Worm (Caenorhabditis elegans) whole organism, L4 larva: Measurements from ENCODE around the gene R11G1.1.

Source experiments
- D1046.2 ChIP-seq: fragments of 200-800 bp; sonication (Bioruptor generic); IDR thresholded peaks from 2 replicates; pipeline ENCODE4 v1.3.6; 2022; ENCODE audit warnings: missing genetic modification characterization, missing compliant biosample characterization
- F26F4.8 ChIP-seq: fragments of 200-800 bp; sonication (Bioruptor generic); conservative IDR thresholded peaks from 2 replicates; pipeline ENCODE4 v1.3.6; 2022; ENCODE audit warnings: missing genetic modification characterization, missing compliant biosample characterization
- F37D6.2 ChIP-seq: sonication (generic microtip); optimal IDR thresholded peaks from 2 replicates; lab custom pipeline; 2016; ENCODE audit warnings: mild to moderate bottlenecking, missing genetic modification characterization, missing compliant biosample characterization
- R02D3.7 ChIP-seq: fragments of 150-350 bp; sonication (generic microtip); optimal IDR thresholded peaks from 3 replicates; lab custom pipeline; 2014; ENCODE audit warnings: missing biosample characterization, missing genetic modification characterization
- T20F7.1 ChIP-seq: fragments of 200-800 bp; sonication (Bioruptor generic); optimal IDR thresholded peaks from 2 replicates; lab custom pipeline; 2018; ENCODE audit warnings: mild to moderate bottlenecking, missing genetic modification characterization, missing compliant biosample characterization
- Y48G9A.11 ChIP-seq: fragments of 200-800 bp; sonication (Bioruptor generic); IDR thresholded peaks from 2 replicates; pipeline ENCODE4 v1.3.6; 2022; ENCODE audit warnings: missing genetic modification reagents, missing genetic modification characterization, missing compliant biosample characterization
- Y75B8A.6 ChIP-seq: fragments of 200-800 bp; sonication (Bioruptor generic); IDR thresholded peaks from 2 replicates; pipeline ENCODE4 v1.3.6; 2022; ENCODE audit warnings: missing genetic modification reagents, missing genetic modification characterization, missing compliant biosample characterization
- ZK337.2 ChIP-seq: fragments of 200-800 bp; sonication (Bioruptor generic); IDR thresholded peaks from 2 replicates; pipeline ENCODE4 v1.3.6; 2022; ENCODE audit warnings: missing genetic modification reagents, missing genetic modification characterization, missing compliant biosample characterization
- aha-1 ChIP-seq: fragments of 150-350 bp; peaks from one replicate; lab custom pipeline; 2014; ENCODE audit warnings: missing biosample characterization, missing genetic modification characterization
- ama-1 ChIP-seq: fragments of 150-350 bp; optimal IDR thresholded peaks from 2 replicates; lab custom pipeline; 2014; ENCODE audit warnings: inconsistent platforms, mixed read lengths
- ceh-44 ChIP-seq: fragments of 200-800 bp; sonication (Bioruptor generic); IDR thresholded peaks from 2 replicates; pipeline ENCODE4 v1.3.6; 2022; ENCODE audit warnings: missing genetic modification reagents, missing genetic modification characterization, missing compliant biosample characterization
- daf-12 ChIP-seq: fragments of 150-350 bp; optimal IDR thresholded peaks from 2 replicates; lab custom pipeline; 2014; ENCODE audit warnings: missing biosample characterization, missing genetic modification reagents, missing genetic modification characterization
- daf-8 ChIP-seq: fragments of 200-800 bp; sonication (Bioruptor generic); IDR thresholded peaks from 2 replicates; pipeline ENCODE4 v1.3.6; 2022; ENCODE audit warnings: missing genetic modification characterization, missing compliant biosample characterization
- dmd-6 ChIP-seq: fragments of 200-800 bp; sonication (Bioruptor generic); IDR thresholded peaks from 2 replicates; pipeline ENCODE4 v1.3.6; 2022; ENCODE audit warnings: missing genetic modification reagents, missing genetic modification characterization, missing compliant biosample characterization
- dmd-8 ChIP-seq: fragments of 200-800 bp; sonication (Bioruptor generic); IDR thresholded peaks from 2 replicates; pipeline ENCODE4 v1.3.6; 2022; ENCODE audit warnings: missing genetic modification characterization, missing compliant biosample characterization
- dpl-1 ChIP-seq: fragments of 150-350 bp; optimal IDR thresholded peaks from 2 replicates; lab custom pipeline; 2014; ENCODE audit warnings: missing biosample characterization, missing genetic modification reagents, missing genetic modification characterization
- duxl-1 ChIP-seq: sonication (generic microtip); optimal IDR thresholded peaks from 2 replicates; lab custom pipeline; 2016; ENCODE audit warnings: mild to moderate bottlenecking, missing genetic modification characterization, moderate library complexity, missing compliant biosample characterization; ENCODE audit not compliant: poor library complexity
- fos-1 ChIP-seq: fragments of 150-350 bp; optimal IDR thresholded peaks from 2 replicates; lab custom pipeline; 2014; ENCODE audit warnings: missing biosample characterization, missing genetic modification characterization
- hif-1 ChIP-seq, 2 experiments: sonication (generic microtip); optimal IDR thresholded peaks; 2 replicates each; lab custom pipeline; 2016 to 2017; ENCODE audit warnings: missing compliant biosample characterization in 2 of 2, missing genetic modification characterization in 2 of 2, missing genetic modification reagents in 2 of 2, missing genotype in 2 of 2, mild to moderate bottlenecking in 1 of 2
- hlh-11 ChIP-seq: fragments of 200-800 bp; sonication (Bioruptor generic); optimal IDR thresholded peaks from 2 replicates; lab custom pipeline; 2018; ENCODE audit warnings: mild to moderate bottlenecking, missing genetic modification characterization, missing compliant biosample characterization
- jun-1 ChIP-seq: fragments of 150-350 bp; optimal IDR thresholded peaks from 2 replicates; lab custom pipeline; 2014; ENCODE audit warnings: missing biosample characterization, missing genetic modification reagents, missing genetic modification characterization
- lim-7 ChIP-seq: fragments of 200-800 bp; sonication (Bioruptor generic); IDR thresholded peaks from 2 replicates; pipeline ENCODE4 v1.3.6; 2022; ENCODE audit warnings: missing genetic modification characterization, missing compliant biosample characterization
- lin-1 ChIP-seq: fragments of 200-800 bp; sonication (Bioruptor generic); IDR thresholded peaks from 2 replicates; pipeline ENCODE4 v1.3.6; 2022; ENCODE audit warnings: missing genetic modification reagents, missing genetic modification characterization, missing compliant biosample characterization
- lin-38 ChIP-seq: fragments of 200-800 bp; sonication (Bioruptor generic); IDR thresholded peaks from 2 replicates; pipeline ENCODE4 v1.3.6; 2022; ENCODE audit warnings: missing genetic modification reagents, missing genetic modification characterization, missing compliant biosample characterization
- lin-39 ChIP-seq: fragments of 150-350 bp; optimal IDR thresholded peaks from 2 replicates; lab custom pipeline; 2014; ENCODE audit warnings: missing biosample characterization, missing genetic modification reagents, missing genetic modification characterization
- lir-3 ChIP-seq: sonication (generic microtip); optimal IDR thresholded peaks from 2 replicates; lab custom pipeline; 2016; ENCODE audit warnings: mild to moderate bottlenecking, missing genetic modification characterization, missing compliant biosample characterization
- madf-9 ChIP-seq: fragments of 200-800 bp; sonication (Bioruptor generic); conservative IDR thresholded peaks from 2 replicates; pipeline ENCODE4 v1.3.6; 2022; ENCODE audit warnings: missing genetic modification reagents, missing genetic modification characterization, missing compliant biosample characterization
- mdt-29 ChIP-seq: fragments of 200-800 bp; sonication (Bioruptor generic); IDR thresholded peaks from 2 replicates; pipeline ENCODE4 v1.3.6; 2022; ENCODE audit warnings: missing genetic modification reagents, missing genetic modification characterization, missing compliant biosample characterization
- mep-1 ChIP-seq: fragments of 150-350 bp; sonication (generic microtip); optimal IDR thresholded peaks from 3 replicates; lab custom pipeline; 2014; ENCODE audit warnings: missing biosample characterization, missing genetic modification characterization
- mxl-3 ChIP-seq: fragments of 200-800 bp; sonication (Bioruptor generic); optimal IDR thresholded peaks from 2 replicates; lab custom pipeline; 2018; ENCODE audit warnings: mild to moderate bottlenecking, missing genetic modification characterization, missing compliant biosample characterization
- nhr-237 ChIP-seq: sonication (generic microtip); optimal IDR thresholded peaks from 2 replicates; lab custom pipeline; 2017; ENCODE audit warnings: missing biosample characterization, missing genetic modification characterization
- rbr-2 ChIP-seq: sonication (generic microtip); optimal IDR thresholded peaks from 2 replicates; lab custom pipeline; 2016; ENCODE audit warnings: missing genotype, missing genetic modification characterization, missing compliant biosample characterization
- snpc-4 ChIP-seq: fragments of 150-350 bp; optimal IDR thresholded peaks from 2 replicates; lab custom pipeline; 2014; ENCODE audit warnings: missing biosample characterization, missing genetic modification characterization
- tag-97 ChIP-seq: fragments of 200-800 bp; sonication (Bioruptor generic); IDR thresholded peaks from 2 replicates; pipeline ENCODE4 v1.3.6; 2022; ENCODE audit warnings: missing genetic modification characterization, missing compliant biosample characterization
- tra-1 ChIP-seq: fragments of 200-800 bp; sonication (Bioruptor generic); IDR thresholded peaks from 2 replicates; pipeline ENCODE4 v1.3.6; 2022; ENCODE audit warnings: missing genetic modification reagents, missing genetic modification characterization, missing compliant biosample characterization
- unc-62 ChIP-seq, 3 experiments: fragments of 150-350 bp in 1 of 3; sonication (generic microtip); optimal IDR thresholded peaks in 2 of 3; peaks in 1 of 3; 1 replicate in 1 of 3; 2 replicates in 2 of 3; lab custom pipeline; 2014 to 2017; ENCODE audit warnings: missing biosample characterization in 3 of 3, missing genetic modification characterization in 3 of 3, missing genetic modification reagents in 3 of 3, missing genotype in 1 of 3
- vab-7 ChIP-seq: fragments of 200-800 bp; sonication (Bioruptor generic); IDR thresholded peaks from 2 replicates; pipeline ENCODE4 v1.3.6; 2022; ENCODE audit warnings: missing genetic modification reagents, missing genetic modification characterization, missing compliant biosample characterization

The R11G1.1 gene

ce11 chrX:3617218-3617617, 42.1 kb upstream of the R11G1.1 start, which contains the start of gene del-9:
TSS of gene del-9 (minus strand) at chrX:3617318.
- TF ChIP-seq tag-97 (GFP tag; lab: Robert Waterston, UW): no peak
- no peak for TF ChIP-seq dpl-1
- no peak for TF ChIP-seq tra-1
- no peak for TF ChIP-seq snpc-4
- no peak for TF ChIP-seq lim-7
- TF ChIP-seq hif-1 (tag; optimal IDR thresholded peaks at IDR 0.05; lab: Kevin White, UChicago): no peak
- TF ChIP-seq ama-1: no peak
- no peak for TF ChIP-seq ceh-44 (GFP tag; lab: Robert Waterston, UW)
- TF ChIP-seq Y48G9A.11 (GFP tag; lab: Robert Waterston, UW): no peak
- TF ChIP-seq lin-38 (GFP tag; lab: Robert Waterston, UW): no peak
- TF ChIP-seq mep-1 (tag; lab: Kevin White, UChicago): no peak
- TF ChIP-seq F37D6.2: no peak
- TF ChIP-seq lir-3 (tag; lab: Kevin White, UChicago): no peak
- TF ChIP-seq lin-39: no peak
- no peak for TF ChIP-seq jun-1 (tag; lab: Kevin White, UChicago)
- no peak for TF ChIP-seq Y75B8A.6 (GFP tag; lab: Robert Waterston, UW)
- TF ChIP-seq dmd-8 (GFP tag; lab: Robert Waterston, UW): no peak
- TF ChIP-seq T20F7.1 (GFP tag; lab: Kevin White, UChicago): no peak
- TF ChIP-seq D1046.2 (GFP tag; lab: Robert Waterston, UW): no peak
- TF ChIP-seq mdt-29 (GFP tag; lab: Robert Waterston, UW): no peak

- TF ChIP-seq rbr-2 (no peak), Y75B8A.6 (GFP tag; lab: Robert Waterston, UW) (no peak), F26F4.8 (no peak), R02D3.7 (tag; lab: Kevin White, UChicago) (no peak), vab-7 (GFP tag; lab: Robert Waterston, UW) (no peak), mxl-3 (GFP tag; lab: Kevin White, UChicago) (no peak), nhr-237 (tag; lab: Kevin White, UChicago) (no peak), hif-1 (tag; optimal IDR thresholded peaks at IDR 0.05; lab: Kevin White, UChicago) (no peak), aha-1 (tag; lab: Kevin White, UChicago) (no peak), madf-9 (GFP tag; lab: Robert Waterston, UW) (no peak), lim-7 (no peak), daf-8 (no peak), ZK337.2 (GFP tag; lab: Robert Waterston, UW) (no peak)
These were observed 40.5 kb upstream of the R11G1.1 start for ce11 chrX:3618842-3619241.

ce11 chrX:3623162-3623561, 36.1 kb upstream of the R11G1.1 start, which contains the start of gene C18B2.2:
TSS of gene C18B2.2 (plus strand) at chrX:3623462.
- TF ChIP-seq fos-1 (tag; lab: Kevin White, UChicago): no peak
- peak; percentile 61 for TF ChIP-seq aha-1 (tag; lab: Kevin White, UChicago)

ce11 chrX:3625599-3625998, 33.7 kb upstream of the R11G1.1 start:
- TF ChIP-seq ama-1 (no peak), unc-62 (GFP tag; optimal IDR thresholded peaks at IDR 0.05 in 1 of 2; lab: Kevin White, UChicago) (peak in 1 of 2 experiments; percentile 54), unc-62 (tag; optimal IDR thresholded peaks at IDR 0.05; lab: Kevin White, UChicago) (no peak)

- no peak for TF ChIP-seq duxl-1 (tag; lab: Kevin White, UChicago)
- no peak for TF ChIP-seq dmd-6 (GFP tag; lab: Robert Waterston, UW)
- no peak for TF ChIP-seq rbr-2
- TF ChIP-seq mep-1 (tag; lab: Kevin White, UChicago): no peak
- TF ChIP-seq daf-12 (tag; lab: Kevin White, UChicago): no peak
- TF ChIP-seq hlh-11: no peak
- TF ChIP-seq lin-1 (GFP tag; lab: Robert Waterston, UW): no peak
- TF ChIP-seq Y48G9A.11 (GFP tag; lab: Robert Waterston, UW): no peak
- TF ChIP-seq F37D6.2: no peak
- TF ChIP-seq lir-3 (tag; lab: Kevin White, UChicago): no peak
- TF ChIP-seq, all 104 proteins: peak for 0
These were observed 31.3 kb upstream of the R11G1.1 start, which contains the start of gene vep-2 for ce11 chrX:3628016-3628415. TSS of gene vep-2 (plus strand) at chrX:3628316.
